Fruit fly (Drosophila melanogaster) whole organism, embryonic: ENCODE measurements around the gene mRpL12.
A peak's percentile ranks its signal among the peaks of the same experiment; 100 is the strongest.

Experiments used
- BEAF-32 ChIP-seq: fragments of 200-800 bp; sonication (Bioruptor generic); optimal IDR thresholded peaks from 3 replicates; lab custom pipeline; 2017; ENCODE audit warnings: missing biosample characterization, missing genetic modification characterization, mild to moderate bottlenecking, moderate library complexity, missing genetic modification reagents
- CG12744 ChIP-seq: fragments of 200-800 bp; sonication (Bioruptor generic); optimal IDR thresholded peaks from 2 replicates; lab custom pipeline; 2016; ENCODE audit warnings: missing biosample characterization, missing genetic modification characterization
- CG13296 ChIP-seq: fragments of 200-800 bp; sonication (Bioruptor generic); optimal IDR thresholded peaks from 3 replicates; lab custom pipeline; 2018; ENCODE audit warnings: missing biosample characterization, mild to moderate bottlenecking, missing genetic modification characterization
- CG13775 ChIP-seq: fragments of 200-800 bp; sonication (Bioruptor generic); optimal IDR thresholded peaks from 3 replicates; lab custom pipeline; 2017; ENCODE audit warnings: missing biosample characterization, mild to moderate bottlenecking, missing genetic modification characterization
- CG14965 ChIP-seq: fragments of 200-800 bp; sonication (Bioruptor generic); optimal IDR thresholded peaks from 2 replicates; lab custom pipeline; 2016; ENCODE audit warnings: missing biosample characterization, missing genetic modification characterization, borderline replicate concordance
- CG16779 ChIP-seq: fragments of 200-800 bp; sonication (Bioruptor generic); IDR thresholded peaks from 2 replicates; pipeline ENCODE4 v1.3.6; 2022; ENCODE audit warnings: missing biosample characterization, missing genetic modification characterization
- CG17328 ChIP-seq: fragments of 200-800 bp; sonication (Bioruptor generic); IDR thresholded peaks from 2 replicates; pipeline ENCODE4 v1.3.6; 2022; ENCODE audit warnings: missing biosample characterization, missing genetic modification characterization
- CG17359 ChIP-seq: fragments of 200-800 bp; sonication (Bioruptor generic); optimal IDR thresholded peaks from 3 replicates; lab custom pipeline; 2018; ENCODE audit warnings: missing biosample characterization, mild to moderate bottlenecking, missing genetic modification characterization, moderate library complexity
- CG17385 ChIP-seq: fragments of 200-800 bp; sonication (Bioruptor generic); optimal IDR thresholded peaks from 3 replicates; lab custom pipeline; 2018; ENCODE audit warnings: missing biosample characterization, mild to moderate bottlenecking, missing genetic modification characterization
- CG18619 ChIP-seq: fragments of 200-800 bp; sonication (Bioruptor generic); optimal IDR thresholded peaks from 3 replicates; lab custom pipeline; 2017; ENCODE audit warnings: missing biosample characterization, mild to moderate bottlenecking, missing genetic modification characterization
- CG31224 ChIP-seq: fragments of 200-800 bp; sonication (Bioruptor generic); IDR thresholded peaks from 2 replicates; pipeline ENCODE4 v1.3.6; 2022; ENCODE audit warnings: missing biosample characterization, missing genetic modification characterization
- CG31388 ChIP-seq: fragments of 200-800 bp; sonication (Bioruptor generic); optimal IDR thresholded peaks from 2 replicates; lab custom pipeline; 2016; ENCODE audit warnings: missing biosample characterization, missing genetic modification characterization
- CG32767 ChIP-seq: fragments of 200-800 bp; sonication (Bioruptor generic); IDR thresholded peaks from 2 replicates; pipeline ENCODE4 v1.3.6; 2022; ENCODE audit warnings: missing biosample characterization, missing genetic modification characterization
- CG33213 ChIP-seq: fragments of 200-800 bp; sonication (Bioruptor generic); optimal IDR thresholded peaks from 3 replicates; lab custom pipeline; 2016; ENCODE audit warnings: missing biosample characterization, missing genetic modification characterization
- CG4404 ChIP-seq: fragments of 200-800 bp; sonication (Bioruptor generic); IDR thresholded peaks from 2 replicates; pipeline ENCODE4 v1.3.6; 2022; ENCODE audit warnings: missing biosample characterization, missing genetic modification characterization
- CG4820 ChIP-seq: fragments of 200-800 bp; sonication (Bioruptor generic); optimal IDR thresholded peaks from 3 replicates; lab custom pipeline; 2016; ENCODE audit warnings: missing biosample characterization, missing genetic modification characterization
- CG7928 ChIP-seq: fragments of 200-800 bp; sonication (Bioruptor generic); optimal IDR thresholded peaks from 2 replicates; lab custom pipeline; 2017; ENCODE audit warnings: missing biosample characterization, mild to moderate bottlenecking, missing genetic modification characterization
- CG8765 ChIP-seq: fragments of 200-800 bp; sonication (Bioruptor generic); IDR thresholded peaks from 2 replicates; pipeline ENCODE4 v1.3.6; 2022; ENCODE audit warnings: missing biosample characterization, missing genetic modification characterization
- Doc2 ChIP-seq: fragments of 200-800 bp; sonication (Bioruptor generic); IDR thresholded peaks from 2 replicates; pipeline ENCODE4 v1.3.6; 2022; ENCODE audit warnings: missing biosample characterization, missing genetic modification characterization
- Dp ChIP-seq: fragments of 200-800 bp; sonication (Bioruptor generic); optimal IDR thresholded peaks from 2 replicates; lab custom pipeline; 2018; ENCODE audit warnings: missing biosample characterization, mild to moderate bottlenecking, missing genetic modification characterization, moderate library complexity
- Dref ChIP-seq: fragments of 200-800 bp; sonication (Bioruptor generic); IDR thresholded peaks from 2 replicates; pipeline ENCODE4 v1.3.6; 2022; ENCODE audit warnings: missing biosample characterization, missing genetic modification characterization
- E2f1 ChIP-seq: fragments of 200-800 bp; sonication (Bioruptor generic); IDR thresholded peaks from 2 replicates; pipeline ENCODE4 v1.3.6; 2022; ENCODE audit warnings: missing biosample characterization, missing genetic modification characterization
- Ets65A ChIP-seq: fragments of 200-800 bp; sonication (Bioruptor generic); peaks from one replicate; lab custom pipeline; 2016; ENCODE audit warnings: missing biosample characterization, missing genetic modification characterization
- Med ChIP-seq: fragments of 200-800 bp; sonication (Bioruptor generic); peaks from one replicate; lab custom pipeline; 2016; ENCODE audit warnings: missing biosample characterization, missing genetic modification characterization, mild to moderate bottlenecking, inconsistent platforms, moderate library complexity
- Mrtf ChIP-seq: fragments of 200-800 bp; sonication (Bioruptor generic); IDR thresholded peaks from 3 replicates; pipeline ENCODE4 v1.3.6; 2022; ENCODE audit warnings: missing biosample characterization, missing genetic modification characterization
- NfI ChIP-seq: fragments of 200-800 bp; sonication (Bioruptor generic); optimal IDR thresholded peaks from 3 replicates; lab custom pipeline; 2018; ENCODE audit warnings: missing biosample characterization, mild to moderate bottlenecking, missing genetic modification characterization, moderate library complexity
- Optix ChIP-seq: fragments of 200-800 bp; sonication (Bioruptor generic); IDR thresholded peaks from 3 replicates; pipeline ENCODE4 v1.3.6; 2022; ENCODE audit warnings: missing biosample characterization, missing genetic modification characterization
- Ravus ChIP-seq: fragments of 200-800 bp; sonication (Bioruptor generic); IDR thresholded peaks from 2 replicates; pipeline ENCODE4 v1.3.6; 2022; ENCODE audit warnings: missing biosample characterization, missing genetic modification characterization
- Side ChIP-seq: fragments of 200-800 bp; sonication (Bioruptor generic); optimal IDR thresholded peaks from 2 replicates; lab custom pipeline; 2016; ENCODE audit warnings: missing biosample characterization, missing genetic modification characterization
- Sox102F ChIP-seq: fragments of 200-800 bp; sonication (Bioruptor generic); optimal IDR thresholded peaks from 2 replicates; lab custom pipeline; 2018; ENCODE audit warnings: missing biosample characterization, mild to moderate bottlenecking, missing genetic modification characterization, moderate library complexity
- Taf1 ChIP-seq: fragments of 200-800 bp; sonication (Bioruptor generic); IDR thresholded peaks from 2 replicates; pipeline ENCODE4 v1.3.6; 2022; ENCODE audit warnings: missing biosample characterization, missing genetic modification characterization
- Tbp ChIP-seq: fragments of >200 bp; optimal IDR thresholded peaks from 2 replicates; lab custom pipeline; 2018; ENCODE audit warnings: missing biosample characterization, missing genetic modification characterization
- YL-1 ChIP-seq: fragments of 200-800 bp; sonication (Bioruptor generic); optimal IDR thresholded peaks from 3 replicates; lab custom pipeline; 2017; ENCODE audit warnings: missing biosample characterization, mild to moderate bottlenecking, missing genetic modification characterization
- abd-A ChIP-seq: fragments of 200-800 bp; sonication (Bioruptor generic); optimal IDR thresholded peaks from 3 replicates; lab custom pipeline; 2019; ENCODE audit warnings: missing biosample characterization, mild to moderate bottlenecking, missing genetic modification characterization, moderate library complexity
- ap ChIP-seq: fragments of 200-800 bp; sonication (Bioruptor generic); IDR thresholded peaks from 2 replicates; pipeline ENCODE4 v1.3.6; 2022; ENCODE audit warnings: missing biosample characterization, missing genetic modification characterization
- ato ChIP-seq: fragments of 200-800 bp; sonication (Bioruptor generic); IDR thresholded peaks from 2 replicates; pipeline ENCODE4 v1.3.6; 2022; ENCODE audit warnings: missing biosample characterization, missing genetic modification characterization; ENCODE audit not compliant: partially characterized antibody
- bbx ChIP-seq: fragments of 200-800 bp; sonication (Bioruptor generic); IDR thresholded peaks from 2 replicates; pipeline ENCODE4 v1.3.6; 2022; ENCODE audit warnings: missing biosample characterization, missing genetic modification characterization; ENCODE audit not compliant: partially characterized antibody
- bigmax ChIP-seq: fragments of 200-800 bp; sonication (Bioruptor generic); optimal IDR thresholded peaks from 2 replicates; lab custom pipeline; 2018; ENCODE audit warnings: missing biosample characterization, mild to moderate bottlenecking, missing genetic modification characterization
- cg ChIP-seq: fragments of 200-800 bp; sonication (Bioruptor generic); optimal IDR thresholded peaks from 3 replicates; lab custom pipeline; 2019; ENCODE audit warnings: missing biosample characterization, mild to moderate bottlenecking, missing genetic modification characterization, moderate library complexity
- crc ChIP-seq: fragments of 200-800 bp; sonication (Bioruptor generic); optimal IDR thresholded peaks from 2 replicates; lab custom pipeline; 2016; ENCODE audit warnings: missing biosample characterization, missing genetic modification characterization
- da ChIP-seq: fragments of 200-800 bp; sonication (Bioruptor generic); optimal IDR thresholded peaks from 2 replicates; lab custom pipeline; 2016; ENCODE audit warnings: missing biosample characterization, missing genetic modification characterization
- gcm2 ChIP-seq: fragments of 200-800 bp; sonication (Bioruptor generic); optimal IDR thresholded peaks from 2 replicates; lab custom pipeline; 2016; ENCODE audit warnings: missing biosample characterization, missing genetic modification characterization
- lab ChIP-seq: fragments of 200-800 bp; sonication (Bioruptor generic); optimal IDR thresholded peaks from 3 replicates; lab custom pipeline; 2017; ENCODE audit warnings: missing biosample characterization, missing genetic modification characterization, mild to moderate bottlenecking, moderate library complexity, missing genetic modification reagents
- lov ChIP-seq, 2 experiments: fragments of 200-800 bp in 1 of 2; fragments of >200 bp in 1 of 2; sonication (Bioruptor generic) in 1 of 2; IDR thresholded peaks in 1 of 2; optimal IDR thresholded peaks in 1 of 2; 2 replicates in 1 of 2; 3 replicates in 1 of 2; pipeline versions ENCODE4 v1.3.6 to Lab custom; 2017 to 2022; ENCODE audit warnings: missing biosample characterization in 1 of 2, missing genetic modification characterization in 1 of 2
- salm ChIP-seq: fragments of 200-800 bp; sonication (Bioruptor generic); optimal IDR thresholded peaks from 2 replicates; lab custom pipeline; 2018; ENCODE audit warnings: missing biosample characterization, mild to moderate bottlenecking, missing genetic modification characterization
- sim ChIP-seq: fragments of 200-800 bp; sonication (Bioruptor generic); IDR thresholded peaks from 2 replicates; pipeline ENCODE4 v1.3.6; 2022; ENCODE audit warnings: missing biosample characterization, missing genetic modification characterization
- toy ChIP-seq: fragments of 200-800 bp; sonication (Bioruptor generic); IDR thresholded peaks from 2 replicates; pipeline ENCODE4 v1.3.6; 2022; ENCODE audit warnings: missing biosample characterization, missing genetic modification characterization
- unc-4 ChIP-seq: fragments of 200-800 bp; sonication (Bioruptor generic); IDR thresholded peaks from 2 replicates; pipeline ENCODE4 v1.3.6; 2022; ENCODE audit warnings: missing biosample characterization, missing genetic modification characterization; ENCODE audit not compliant: partially characterized antibody
- wdn ChIP-seq: fragments of 200-800 bp; sonication (Bioruptor generic); IDR thresholded peaks from 2 replicates; pipeline ENCODE4 v1.3.6; 2022; ENCODE audit warnings: missing biosample characterization, missing genetic modification characterization
- z ChIP-seq: fragments of 200-800 bp; sonication (Bioruptor generic); IDR thresholded peaks from 3 replicates; pipeline ENCODE4 v1.3.6; 2022; ENCODE audit warnings: missing biosample characterization, missing genetic modification characterization
- zf30C ChIP-seq: fragments of 200-800 bp; sonication (Bioruptor generic); optimal IDR thresholded peaks from 3 replicates; lab custom pipeline; 2018; ENCODE audit warnings: missing biosample characterization, mild to moderate bottlenecking, missing genetic modification characterization

The mRpL12 gene

DNA sequence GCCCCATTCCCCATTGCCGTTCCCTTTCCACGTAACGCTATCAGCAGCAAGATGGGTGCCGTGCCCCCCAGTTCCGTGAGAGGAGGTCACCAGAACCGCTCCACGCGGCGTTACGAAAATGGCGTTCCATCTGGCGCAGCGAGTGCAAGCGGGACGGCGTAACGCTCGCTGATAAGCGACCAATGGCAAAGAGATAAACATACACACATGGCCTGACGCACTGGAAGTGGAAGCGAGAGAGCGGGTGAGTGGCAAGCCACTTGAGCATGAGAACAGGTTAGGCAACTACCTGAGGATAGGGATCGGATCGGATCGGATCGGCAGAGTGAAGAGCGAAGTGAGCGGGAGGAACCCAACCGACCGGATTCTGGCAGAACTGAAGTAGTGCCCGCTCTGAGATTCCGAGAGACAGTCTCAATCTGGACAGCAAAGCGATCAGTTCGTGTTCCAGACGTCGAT is 48.2 kb downstream of the mRpL12 start, which contains the start of gene Doc3 (continued):
- TF ChIP-seq CG13775 (GFP tag; lab: Kevin White, UChicago) (no peak), Sox102F (GFP tag; lab: Kevin White, UChicago) (no peak), CG12744 (GFP tag; lab: Kevin White, UChicago) (no peak), lab (no peak), Tbp (GFP tag; lab: Kevin White, UChicago) (no peak), CG31224 (GFP tag; lab: Robert Waterston, UW) (no peak), crc (GFP tag; lab: Kevin White, UChicago) (no peak), Ets65A (GFP tag; lab: Kevin White, UChicago) (peak; percentile 67), da (GFP tag; lab: Kevin White, UChicago) (no peak), sim (GFP tag; lab: Robert Waterston, UW) (no peak), Dp (GFP tag; lab: Kevin White, UChicago) (no peak), BEAF-32 (GFP tag; lab: Kevin White, UChicago) (no peak), NfI (GFP tag; lab: Kevin White, UChicago) (no peak), Mrtf (GFP tag; lab: Robert Waterston, UW) (no peak), Doc2 (no peak), ato (GFP tag; lab: Robert Waterston, UW) (no peak), z (GFP tag; lab: Robert Waterston, UW) (peak; percentile 64; the same call in 1 of the 3 replicates), gcm2 (GFP tag; lab: Kevin White, UChicago) (no peak), salm (tag; lab: Kevin White, UChicago) (no peak), bigmax (GFP tag; lab: Kevin White, UChicago) (no peak), lov (optimal IDR thresholded peaks at IDR 0.05; lab: Kevin White, UChicago) (no peak), lov (GFP tag; IDR thresholded peaks at IDR 0.05; lab: Robert Waterston, UW) (0 out of 3 replicates have a peak, but pooled peaks have one; percentile 28), Ravus (GFP tag; lab: Robert Waterston, UW) (no peak), zf30C (GFP tag; lab: Kevin White, UChicago) (no peak), CG4820 (GFP tag; lab: Kevin White, UChicago) (no peak), YL-1 (GFP tag; lab: Kevin White, UChicago) (no peak), toy (no peak), CG13296 (GFP tag; lab: Kevin White, UChicago) (no peak), Taf1 (GFP tag; lab: Robert Waterston, UW) (no peak), Dref (GFP tag; lab: Robert Waterston, UW) (no peak), Side (GFP tag; lab: Kevin White, UChicago) (no peak), CG32767 (GFP tag; lab: Robert Waterston, UW) (peak; percentile 38; the same call in 1 of the 2 replicates), unc-4 (GFP tag; lab: Robert Waterston, UW) (no peak), Optix (GFP tag; lab: Robert Waterston, UW) (no peak), CG18619 (GFP tag; lab: Kevin White, UChicago) (no peak), CG7928 (GFP tag; lab: Kevin White, UChicago) (no peak), CG4404 (no peak), E2f1 (GFP tag; lab: Robert Waterston, UW) (no peak), cg (GFP tag; lab: Kevin White, UChicago) (peak; percentile 60), CG17328 (GFP tag; lab: Robert Waterston, UW) (no peak), CG16779 (GFP tag; lab: Robert Waterston, UW) (no peak), abd-A (tag; lab: Kevin White, UChicago) (peak; percentile 28), CG31388 (GFP tag; lab: Kevin White, UChicago) (no peak), wdn (no peak), CG14965 (GFP tag; lab: Kevin White, UChicago) (no peak), CG17385 (GFP tag; lab: Kevin White, UChicago) (no peak), CG33213 (no peak), CG8765 (GFP tag; lab: Robert Waterston, UW) (no peak), CG17359 (tag; lab: Kevin White, UChicago) (no peak), Med (GFP tag; lab: Kevin White, UChicago) (peak; percentile 67), ap (GFP tag; lab: Robert Waterston, UW) (no peak), bbx (0 out of 2 replicates have a peak, but pooled peaks have one; percentile 36)
